Fruit fly (Drosophila melanogaster): ENCODE data around the gene dop.

dop gene

dm6 chr3L:15580487-15580886 lies 14.7 kb downstream of the dop start, which contains the start of the genes mrn and CG12301 (continued):
- TF ChIP-seq CG15514 (GFP tag; optimal IDR thresholded peaks at IDR 0.05) (peak; percentile 76), Dek (tag; optimal IDR thresholded peaks at IDR 0.05) (no peak), CG14441 (GFP tag; IDR thresholded peaks at IDR 0.05) (peak; percentile 96), Ada2b (GFP tag; IDR thresholded peaks at IDR 0.05) (peak; percentile 80), Stat92E (GFP tag; optimal IDR thresholded peaks at IDR 0.05) (peak in 1 of 3 experiments; percentile 41), CG15696 (tag; optimal IDR thresholded peaks at IDR 0.05) (peak; percentile 7), MBD-R2 (GFP tag; IDR thresholded peaks at IDR 0.05) (peak; percentile 99), CG17385 (GFP tag; optimal IDR thresholded peaks at IDR 0.05) (no peak), CG3065 (GFP tag; optimal IDR thresholded peaks at IDR 0.05) (peak; percentile 7), CG9609 (GFP tag; optimal IDR thresholded peaks at IDR 0.05) (peak; percentile 56), chinmo (GFP tag; IDR thresholded peaks at IDR 0.05; ENCODE audit: partially characterized antibody) (peak; percentile 83; the same call in 2 of the 4 replicates), zfh1 (GFP tag; IDR thresholded peaks at IDR 0.05) (peak; percentile 95), grn (GFP tag; optimal IDR thresholded peaks at IDR 0.05) (no peak), ewg (GFP tag; optimal IDR thresholded peaks at IDR 0.05) (peak; percentile 71), Dfd (GFP tag; optimal IDR thresholded peaks at IDR 0.05) (no peak), Dip3 (GFP tag; optimal IDR thresholded peaks at IDR 0.05) (peak; percentile 70), CHES-1-like (GFP tag; optimal IDR thresholded peaks at IDR 0.05) (peak; percentile 59), Oaz (GFP tag; IDR thresholded peaks at IDR 0.05) (peak; percentile 52), pb (GFP tag; optimal IDR thresholded peaks at IDR 0.05) (no peak), TFAM (GFP tag; optimal IDR thresholded peaks at IDR 0.05) (no peak), CG15269 (tag; optimal IDR thresholded peaks at IDR 0.05) (no peak), disco-r (GFP tag; optimal IDR thresholded peaks at IDR 0.05) (peak; percentile 15), CG18619 (GFP tag; optimal IDR thresholded peaks at IDR 0.05) (peak; percentile 50), CG9437 (GFP tag; optimal IDR thresholded peaks at IDR 0.05) (peak; percentile 48), kay (GFP tag; optimal IDR thresholded peaks at IDR 0.05) (peak; percentile 76), Dbx (GFP tag; IDR thresholded peaks at IDR 0.05) (peak; percentile 97), Xrp1 (GFP tag; IDR thresholded peaks at IDR 0.05) (peak; percentile 94), D19B (GFP tag; optimal IDR thresholded peaks at IDR 0.05) (no peak), nerfin-2 (GFP tag; IDR thresholded peaks at IDR 0.05; ENCODE audit: partially characterized antibody) (peak; percentile 90), prd (optimal IDR thresholded peaks at IDR 0.05) (no peak), prd (GFP tag; IDR thresholded peaks at IDR 0.05) (peak; percentile 96), Bdp1 (GFP tag; optimal IDR thresholded peaks at IDR 0.05) (peak; percentile 54), gro (GFP tag; optimal IDR thresholded peaks at IDR 0.05) (peak; percentile 79), Atf3 (GFP tag; optimal IDR thresholded peaks at IDR 0.05) (peak; percentile 18), CG2120 (GFP tag; optimal IDR thresholded peaks at IDR 0.05) (peak; percentile 91), zfh2 (GFP tag; optimal IDR thresholded peaks at IDR 0.05) (peak; percentile 78), bsh (GFP tag; optimal IDR thresholded peaks at IDR 0.05) (peak in 1 of 2 experiments; percentile 62), Pdp1 (GFP tag; optimal IDR thresholded peaks at IDR 0.05) (peak in 1 of 2 experiments; percentile 76), CG13296 (GFP tag; optimal IDR thresholded peaks at IDR 0.05) (no peak), CG13775 (GFP tag; optimal IDR thresholded peaks at IDR 0.05) (peak; percentile 89), CG8478 (optimal IDR thresholded peaks at IDR 0.05) (no peak), toy (GFP tag; IDR thresholded peaks at IDR 0.05) (0 out of 2 replicates have a peak, but pooled peaks have one; percentile 39), CG2678 (tag; optimal IDR thresholded peaks at IDR 0.05) (no peak), sob (GFP tag; IDR thresholded peaks at IDR 0.05) (peak; percentile 99), chm (GFP tag; IDR thresholded peaks at IDR 0.05) (0 out of 2 replicates have a peak, but pooled peaks have one; percentile 48), schlank (tag; optimal IDR thresholded peaks at IDR 0.05) (no peak), bab2 (GFP tag; optimal IDR thresholded peaks at IDR 0.05) (peak; percentile 44), CG30403 (GFP tag; optimal IDR thresholded peaks at IDR 0.05) (peak; percentile 87), CG1602 (GFP tag; optimal IDR thresholded peaks at IDR 0.05) (peak; percentile 57), CG9797 (GFP tag; optimal IDR thresholded peaks at IDR 0.05) (peak; percentile 55), CG6254 (GFP tag; optimal IDR thresholded peaks at IDR 0.05) (no peak)

All from whole organism, embryonic.